Worm (Caenorhabditis elegans) whole organism, late embryonic: Measurements from ENCODE around the gene srj-11.

ENCODE experiments used
- ama-1 ChIP-seq: fragments of 150-350 bp; optimal IDR thresholded peaks from 2 replicates; lab custom pipeline; 2014
- ceh-24 ChIP-seq: sonication (generic microtip); optimal IDR thresholded peaks from 2 replicates; lab custom pipeline; 2016; ENCODE audit warnings: mild to moderate bottlenecking, missing genetic modification characterization, missing compliant biosample characterization
- ceh-45 ChIP-seq: fragments of 200-800 bp; sonication (Bioruptor generic); IDR thresholded peaks from 2 replicates; pipeline ENCODE4 v1.3.6; 2022; ENCODE audit warnings: missing genetic modification reagents, missing genetic modification characterization, missing compliant biosample characterization
- ceh-6 ChIP-seq: fragments of 200-800 bp; sonication (Bioruptor generic); optimal IDR thresholded peaks from 2 replicates; lab custom pipeline; 2018; ENCODE audit warnings: mild to moderate bottlenecking, missing genetic modification characterization, missing compliant biosample characterization
- elt-2 ChIP-seq: sonication (generic microtip); optimal IDR thresholded peaks from 2 replicates; lab custom pipeline; 2016; ENCODE audit warnings: missing genetic modification reagents, missing genetic modification characterization, missing compliant biosample characterization
- fkh-10 ChIP-seq: fragments of 150-350 bp; optimal IDR thresholded peaks from 2 replicates; lab custom pipeline; 2014; ENCODE audit warnings: missing biosample characterization, missing genetic modification reagents, missing genetic modification characterization
- fkh-6 ChIP-seq: sonication (generic microtip); optimal IDR thresholded peaks from 2 replicates; lab custom pipeline; 2016; ENCODE audit warnings: missing genetic modification characterization, missing compliant biosample characterization
- hlh-13 ChIP-seq: fragments of 200-800 bp; sonication (Bioruptor generic); optimal IDR thresholded peaks from 2 replicates; lab custom pipeline; 2018; ENCODE audit warnings: mild to moderate bottlenecking, missing genetic modification characterization, missing compliant biosample characterization
- nhr-11 ChIP-seq: fragments of 150-350 bp; optimal IDR thresholded peaks from 2 replicates; lab custom pipeline; 2014; ENCODE audit warnings: missing biosample characterization, missing genetic modification characterization
- pax-1 ChIP-seq: fragments of 150-350 bp; optimal IDR thresholded peaks from 2 replicates; lab custom pipeline; 2014; ENCODE audit warnings: missing biosample characterization, missing genetic modification characterization
- pha-4 ChIP-seq: fragments of 150-350 bp; optimal IDR thresholded peaks from 2 replicates; lab custom pipeline; 2018; ENCODE audit warnings: missing biosample characterization, missing genetic modification reagents, missing genetic modification characterization
- pros-1 ChIP-seq: fragments of 150-350 bp; optimal IDR thresholded peaks from 2 replicates; lab custom pipeline; 2014; ENCODE audit warnings: missing biosample characterization, missing genetic modification reagents, missing genetic modification characterization
- tbx-2 ChIP-seq: sonication (generic microtip); optimal IDR thresholded peaks from 2 replicates; lab custom pipeline; 2016; ENCODE audit warnings: missing genetic modification characterization, missing compliant biosample characterization
- tbx-7 ChIP-seq: sonication (generic microtip); optimal IDR thresholded peaks from 2 replicates; lab custom pipeline; 2016; ENCODE audit warnings: missing genotype, missing genetic modification characterization, missing compliant biosample characterization

DNA sequence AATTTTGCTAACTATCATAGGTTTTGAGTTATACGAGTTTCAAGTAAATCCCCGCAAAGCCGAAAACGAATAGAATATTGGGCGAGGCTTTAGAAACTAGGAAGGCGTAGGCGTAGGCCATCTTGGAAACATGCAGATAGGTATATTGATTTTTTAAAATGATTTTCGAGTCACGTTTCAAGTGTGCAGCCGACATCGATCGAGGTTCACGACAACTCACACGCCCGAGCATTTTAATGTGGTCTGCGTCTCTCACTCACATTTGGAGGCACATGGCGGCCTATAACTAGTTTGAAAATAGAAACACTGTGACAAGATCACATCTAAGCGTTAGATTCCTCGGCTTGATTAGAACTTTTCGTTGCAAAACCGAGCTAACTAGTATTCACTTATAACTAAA is 13.9 kb upstream of the srj-11 start, which contains the start of gene K08D9.2:
- no peak for TF ChIP-seq pha-4 (tag; lab: Kevin White, UChicago)
- TF ChIP-seq nhr-11 = no peak
- TF ChIP-seq hlh-13 (GFP tag; lab: Kevin White, UChicago) = no peak
- no peak for TF ChIP-seq ceh-24 (tag; lab: Kevin White, UChicago)
- no peak for TF ChIP-seq elt-2 (tag; lab: Kevin White, UChicago)
- no peak for TF ChIP-seq ceh-45 (GFP tag; lab: Robert Waterston, UW)
- no peak for TF ChIP-seq ceh-6 (GFP tag; lab: Kevin White, UChicago)
- TF ChIP-seq pax-1 = no peak
- TF ChIP-seq tbx-2 (tag; lab: Kevin White, UChicago) = no peak
- TF ChIP-seq fkh-10 (GFP tag; lab: Kevin White, UChicago) = no peak
- TF ChIP-seq fkh-6 (tag; lab: Kevin White, UChicago) = no peak
- TF ChIP-seq ama-1 (lab: Kevin White, UChicago) = no peak
- no peak for TF ChIP-seq pros-1 (tag; lab: Kevin White, UChicago)
- TF ChIP-seq tbx-7 (tag; lab: Kevin White, UChicago) = no peak
